Fruit fly (Drosophila melanogaster) whole organism, prepupa: Measurements from ENCODE around the gene CG32641.

Experiments
- CG10669 ChIP-seq: fragments of 200-800 bp; sonication (Bioruptor generic); optimal IDR thresholded peaks from 3 replicates; lab custom pipeline; 2018; ENCODE audit warnings: missing biosample characterization, mild to moderate bottlenecking, missing genetic modification characterization, moderate library complexity
- Gug ChIP-seq: fragments of 200-800 bp; sonication (Bioruptor generic); IDR thresholded peaks from 2 replicates; pipeline ENCODE4 v1.3.6; 2022; ENCODE audit warnings: missing biosample characterization, missing genetic modification characterization
- Lpt ChIP-seq: fragments of 200-800 bp; sonication (Bioruptor generic); optimal IDR thresholded peaks from 3 replicates; lab custom pipeline; 2016; ENCODE audit warnings: missing biosample characterization, missing genetic modification characterization
- dsx ChIP-seq: fragments of 200-800 bp; optimal IDR thresholded peaks from 3 replicates; lab custom pipeline; 2019; ENCODE audit warnings: missing biosample characterization, mild to moderate bottlenecking, missing genetic modification characterization, moderate library complexity; ENCODE audit not compliant: poor library complexity, severe bottlenecking
- fd85E ChIP-seq: fragments of 200-800 bp; sonication (Bioruptor generic); optimal IDR thresholded peaks from 3 replicates; lab custom pipeline; 2016; ENCODE audit warnings: missing biosample characterization, missing genetic modification characterization
- net ChIP-seq: fragments of 200-800 bp; sonication (Bioruptor generic); optimal IDR thresholded peaks from 3 replicates; lab custom pipeline; 2016; ENCODE audit warnings: missing biosample characterization, missing genetic modification characterization
- salr ChIP-seq, 2 experiments: fragments of 200-800 bp; sonication (Bioruptor generic); optimal IDR thresholded peaks; 3 replicates each; lab custom pipeline; 2016 to 2018; ENCODE audit warnings: missing biosample characterization in 2 of 2, missing genetic modification characterization in 2 of 2, mild to moderate bottlenecking in 1 of 2

DNA sequence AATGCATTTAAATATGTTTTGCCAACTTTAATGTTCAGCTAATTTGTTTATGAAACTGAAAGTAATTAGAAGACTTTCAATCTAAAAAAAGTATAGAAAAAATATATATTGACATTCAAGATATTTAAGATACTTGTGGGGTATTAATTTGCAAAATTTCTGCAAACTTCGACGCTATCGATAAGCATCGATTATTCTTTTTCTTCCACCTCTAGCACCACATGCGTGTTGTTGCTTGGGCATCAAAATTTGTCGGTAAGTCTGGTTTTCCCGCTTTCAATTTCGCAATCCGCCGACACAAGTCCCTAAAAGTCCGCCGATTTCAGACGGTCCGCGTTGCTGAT, 27.8 kb downstream of the CG32641 start, which contains the start of gene REG:
- TF ChIP-seq Gug = no peak
- no peak for TF ChIP-seq salr (GFP tag; optimal IDR thresholded peaks at IDR 0.05; lab: Kevin White, UChicago)
- TF ChIP-seq dsx (GFP tag; lab: Kevin White, UChicago) = no peak
- TF ChIP-seq Lpt (GFP tag; lab: Kevin White, UChicago) = no peak
- no peak for TF ChIP-seq net (GFP tag; lab: Kevin White, UChicago)
- no peak for TF ChIP-seq fd85E (GFP tag; lab: Kevin White, UChicago)
- TF ChIP-seq CG10669 (GFP tag; lab: Kevin White, UChicago) = no peak
